Fruit fly (Drosophila melanogaster) whole organism, embryonic: ENCODE data around the gene Sec20.

Source experiments
- BtbVII ChIP-seq: fragments of 200-800 bp; sonication (Bioruptor generic); optimal IDR thresholded peaks from 3 replicates; lab custom pipeline; 2017; ENCODE audit warnings: missing biosample characterization, mild to moderate bottlenecking, missing genetic modification characterization
- CG10147 ChIP-seq: fragments of 200-800 bp; sonication (Bioruptor generic); optimal IDR thresholded peaks from 2 replicates; lab custom pipeline; 2019; ENCODE audit warnings: missing biosample characterization, mild to moderate bottlenecking, missing genetic modification characterization, moderate library complexity
- CG10366 ChIP-seq: fragments of 200-800 bp; sonication (Bioruptor generic); IDR thresholded peaks from 2 replicates; pipeline ENCODE4 v1.3.6; 2022; ENCODE audit warnings: missing biosample characterization, missing genetic modification characterization
- CG10654 ChIP-seq: fragments of 200-800 bp; sonication (Bioruptor generic); optimal IDR thresholded peaks from 2 replicates; lab custom pipeline; 2016; ENCODE audit warnings: missing biosample characterization, missing genetic modification characterization
- CG11085 ChIP-seq: fragments of 200-800 bp; sonication (Bioruptor generic); IDR thresholded peaks from 2 replicates; pipeline ENCODE4 v1.3.6; 2022; ENCODE audit warnings: missing biosample characterization, missing genetic modification characterization
- CG11398 ChIP-seq: fragments of 200-800 bp; sonication (Bioruptor generic); optimal IDR thresholded peaks from 2 replicates; lab custom pipeline; 2016; ENCODE audit warnings: missing biosample characterization, missing genetic modification characterization
- CG12104 ChIP-seq: fragments of 200-800 bp; sonication (Bioruptor generic); optimal IDR thresholded peaks from 3 replicates; lab custom pipeline; 2016; ENCODE audit warnings: missing biosample characterization, missing genetic modification characterization
- CG12942 ChIP-seq: fragments of 200-800 bp; sonication (Bioruptor generic); optimal IDR thresholded peaks from 3 replicates; lab custom pipeline; 2016; ENCODE audit warnings: missing biosample characterization, missing genetic modification characterization
- CG13296 ChIP-seq: fragments of 200-800 bp; sonication (Bioruptor generic); optimal IDR thresholded peaks from 3 replicates; lab custom pipeline; 2018; ENCODE audit warnings: missing biosample characterization, mild to moderate bottlenecking, missing genetic modification characterization
- CG13624 ChIP-seq: fragments of 200-800 bp; sonication (Bioruptor generic); optimal IDR thresholded peaks from 2 replicates; lab custom pipeline; 2016; ENCODE audit warnings: missing biosample characterization, missing genetic modification characterization
- CG14667 ChIP-seq: fragments of 200-800 bp; sonication (Bioruptor generic); IDR thresholded peaks from 2 replicates; pipeline ENCODE4 v1.3.6; 2022; ENCODE audit warnings: missing biosample characterization, missing genetic modification characterization
- CG1529 ChIP-seq: fragments of 200-800 bp; sonication (Bioruptor generic); optimal IDR thresholded peaks from 3 replicates; lab custom pipeline; 2018; ENCODE audit warnings: missing biosample characterization, missing genetic modification characterization
- CG15479 ChIP-seq: fragments of 200-800 bp; sonication (Bioruptor generic); optimal IDR thresholded peaks from 3 replicates; lab custom pipeline; 2019; ENCODE audit warnings: missing biosample characterization, mild to moderate bottlenecking, missing genetic modification characterization, moderate library complexity
- CG17328 ChIP-seq: fragments of 200-800 bp; sonication (Bioruptor generic); IDR thresholded peaks from 2 replicates; pipeline ENCODE4 v1.3.6; 2022; ENCODE audit warnings: missing biosample characterization, missing genetic modification characterization
- CG18599 ChIP-seq: fragments of 200-800 bp; sonication (Bioruptor generic); optimal IDR thresholded peaks from 3 replicates; lab custom pipeline; 2017; ENCODE audit warnings: missing biosample characterization, missing genetic modification characterization, mild to moderate bottlenecking, moderate library complexity, missing genetic modification reagents
- CG43689 ChIP-seq: fragments of 200-800 bp; sonication (Bioruptor generic); IDR thresholded peaks from 2 replicates; pipeline ENCODE4 v1.3.6; 2022; ENCODE audit warnings: missing biosample characterization, missing genetic modification characterization
- CG6689 ChIP-seq: fragments of 200-800 bp; sonication (Bioruptor generic); IDR thresholded peaks from 2 replicates; pipeline ENCODE4 v1.3.6; 2022; ENCODE audit warnings: missing biosample characterization, missing genetic modification characterization
- CG7745 ChIP-seq: fragments of 200-800 bp; sonication (Bioruptor generic); optimal IDR thresholded peaks from 2 replicates; lab custom pipeline; 2018; ENCODE audit warnings: missing biosample characterization, mild to moderate bottlenecking, missing genetic modification characterization, moderate library complexity
- CG7839 ChIP-seq: fragments of 200-800 bp; sonication (Bioruptor generic); optimal IDR thresholded peaks from 3 replicates; lab custom pipeline; 2018; ENCODE audit warnings: missing biosample characterization, mild to moderate bottlenecking, missing genetic modification characterization, moderate library complexity
- CG9817 ChIP-seq: fragments of 200-800 bp; sonication (Bioruptor generic); optimal IDR thresholded peaks from 2 replicates; lab custom pipeline; 2018; ENCODE audit warnings: missing biosample characterization, mild to moderate bottlenecking, missing genetic modification characterization, moderate library complexity
- D ChIP-seq, 2 experiments: fragments of 200-800 bp in 1 of 2; fragments of >200 bp in 1 of 2; sonication (Bioruptor generic) in 1 of 2; optimal IDR thresholded peaks; 2 replicates in 1 of 2; 3 replicates in 1 of 2; lab custom pipeline; 2017; ENCODE audit warnings: mild to moderate bottlenecking in 1 of 2, missing biosample characterization in 1 of 2, missing genetic modification characterization in 1 of 2, missing genetic modification reagents in 1 of 2
- Deaf1 ChIP-seq: fragments of 200-800 bp; optimal IDR thresholded peaks from 3 replicates; lab custom pipeline; 2019; ENCODE audit warnings: missing biosample characterization, mild to moderate bottlenecking, missing genetic modification characterization, moderate library complexity
- Dfd ChIP-seq, 2 experiments: fragments of >200 bp; optimal IDR thresholded peaks; 2 replicates each; lab custom pipeline; 2017; ENCODE audit warnings: missing biosample characterization in 2 of 2, missing genetic modification characterization in 2 of 2
- Eip74EF ChIP-seq, 2 experiments: fragments of 200-800 bp in 1 of 2; fragments of >200 bp in 1 of 2; sonication (Bioruptor generic) in 1 of 2; optimal IDR thresholded peaks; 2 replicates each; lab custom pipeline; 2017 to 2019; ENCODE audit warnings: missing biosample characterization in 2 of 2, missing genetic modification characterization in 2 of 2, mild to moderate bottlenecking in 1 of 2, moderate library complexity in 1 of 2
- H15 ChIP-seq: fragments of 200-800 bp; sonication (Bioruptor generic); IDR thresholded peaks from 3 replicates; pipeline ENCODE4 v1.3.6; 2022; ENCODE audit warnings: missing biosample characterization, missing genetic modification characterization
- H2.0 ChIP-seq: fragments of 200-800 bp; sonication (Bioruptor generic); IDR thresholded peaks from 2 replicates; pipeline ENCODE4 v1.3.6; 2022; ENCODE audit warnings: missing biosample characterization, missing genetic modification characterization
- Lpt ChIP-seq: fragments of >200 bp; optimal IDR thresholded peaks from 2 replicates; lab custom pipeline; 2018; ENCODE audit warnings: missing biosample characterization, missing genetic modification characterization
- Max ChIP-seq: fragments of 200-800 bp; sonication (Bioruptor generic); optimal IDR thresholded peaks from 2 replicates; lab custom pipeline; 2016; ENCODE audit warnings: missing biosample characterization, mild to moderate bottlenecking, missing genetic modification characterization
- Mrtf ChIP-seq: fragments of 200-800 bp; sonication (Bioruptor generic); IDR thresholded peaks from 3 replicates; pipeline ENCODE4 v1.3.6; 2022; ENCODE audit warnings: missing biosample characterization, missing genetic modification characterization
- NFAT ChIP-seq: fragments of 200-800 bp; sonication (Bioruptor generic); IDR thresholded peaks from 2 replicates; pipeline ENCODE4 v1.3.6; 2022; ENCODE audit warnings: missing biosample characterization, missing genetic modification characterization
- NfI ChIP-seq: fragments of 200-800 bp; sonication (Bioruptor generic); optimal IDR thresholded peaks from 3 replicates; lab custom pipeline; 2018; ENCODE audit warnings: missing biosample characterization, mild to moderate bottlenecking, missing genetic modification characterization, moderate library complexity
- Rx ChIP-seq: fragments of 200-800 bp; sonication (Bioruptor generic); IDR thresholded peaks from 2 replicates; pipeline ENCODE4 v1.3.6; 2022; ENCODE audit warnings: missing biosample characterization, missing genetic modification characterization
- ap ChIP-seq: fragments of 200-800 bp; sonication (Bioruptor generic); IDR thresholded peaks from 2 replicates; pipeline ENCODE4 v1.3.6; 2022; ENCODE audit warnings: missing biosample characterization, missing genetic modification characterization
- crp ChIP-seq, 2 experiments: fragments of 200-800 bp; sonication (Bioruptor generic); optimal IDR thresholded peaks; 2 replicates in 1 of 2; 3 replicates in 1 of 2; lab custom pipeline; 2017; ENCODE audit warnings: missing biosample characterization in 2 of 2, missing genetic modification characterization in 2 of 2, mild to moderate bottlenecking in 1 of 2, moderate library complexity in 1 of 2
- eve ChIP-seq, 2 experiments: fragments of >200 bp; optimal IDR thresholded peaks; 2 replicates each; lab custom pipeline; 2017; ENCODE audit warnings: missing biosample characterization in 2 of 2, missing genetic modification characterization in 2 of 2
- ftz-f1 ChIP-seq: fragments of 200-800 bp; sonication (Bioruptor generic); optimal IDR thresholded peaks from 2 replicates; lab custom pipeline; 2016; ENCODE audit warnings: missing biosample characterization, missing genetic modification characterization
- ham ChIP-seq: fragments of 200-800 bp; sonication (Bioruptor generic); IDR thresholded peaks from 2 replicates; pipeline ENCODE4 v1.3.6; 2022; ENCODE audit warnings: missing biosample characterization, missing genetic modification characterization
- her ChIP-seq: fragments of 200-800 bp; sonication (Bioruptor generic); optimal IDR thresholded peaks from 2 replicates; lab custom pipeline; 2016; ENCODE audit warnings: missing biosample characterization, missing genetic modification characterization
- insv ChIP-seq, 2 experiments: fragments of 200-800 bp; sonication (Bioruptor generic); optimal IDR thresholded peaks; 3 replicates each; lab custom pipeline; 2016 to 2018; ENCODE audit warnings: missing biosample characterization in 2 of 2, missing genetic modification characterization in 2 of 2
- oc ChIP-seq: fragments of 200-800 bp; sonication (Bioruptor generic); optimal IDR thresholded peaks from 2 replicates; lab custom pipeline; 2018; ENCODE audit warnings: missing biosample characterization, mild to moderate bottlenecking, missing genetic modification characterization, moderate library complexity
- onecut ChIP-seq: fragments of 200-800 bp; sonication (Bioruptor generic); IDR thresholded peaks from 2 replicates; pipeline ENCODE4 v1.3.6; 2022; ENCODE audit warnings: missing biosample characterization, missing genetic modification characterization
- p53 ChIP-seq: fragments of 200-800 bp; sonication (Bioruptor generic); optimal IDR thresholded peaks from 2 replicates; lab custom pipeline; 2016; ENCODE audit warnings: missing biosample characterization, missing genetic modification characterization
- prd ChIP-seq, 3 experiments: fragments of >200 bp in 2 of 3; fragments of 200-800 bp in 1 of 3; sonication (Bioruptor generic) in 1 of 3; optimal IDR thresholded peaks in 2 of 3; IDR thresholded peaks in 1 of 3; 2 replicates in 2 of 3; 3 replicates in 1 of 3; pipeline versions ENCODE4 v1.3.6 to Lab custom; 2017 to 2022; ENCODE audit warnings: missing biosample characterization in 1 of 3, missing genetic modification characterization in 1 of 3
- rib ChIP-seq: fragments of 200-800 bp; sonication (Bioruptor generic); IDR thresholded peaks from 2 replicates; pipeline ENCODE4 v1.3.6; 2022; ENCODE audit warnings: missing biosample characterization, missing genetic modification characterization
- sens-2 ChIP-seq: fragments of 200-800 bp; sonication (Bioruptor generic); IDR thresholded peaks from 2 replicates; pipeline ENCODE4 v1.3.6; 2022; ENCODE audit warnings: missing biosample characterization, missing genetic modification characterization
- tin ChIP-seq: fragments of 200-800 bp; sonication (Bioruptor generic); optimal IDR thresholded peaks from 3 replicates; lab custom pipeline; 2016; ENCODE audit warnings: missing biosample characterization, missing genetic modification characterization
- zen ChIP-seq: fragments of 200-800 bp; sonication (Bioruptor generic); optimal IDR thresholded peaks from 3 replicates; lab custom pipeline; 2018; ENCODE audit warnings: missing biosample characterization, mild to moderate bottlenecking, missing genetic modification characterization, moderate library complexity

Gene Sec20

DNA sequence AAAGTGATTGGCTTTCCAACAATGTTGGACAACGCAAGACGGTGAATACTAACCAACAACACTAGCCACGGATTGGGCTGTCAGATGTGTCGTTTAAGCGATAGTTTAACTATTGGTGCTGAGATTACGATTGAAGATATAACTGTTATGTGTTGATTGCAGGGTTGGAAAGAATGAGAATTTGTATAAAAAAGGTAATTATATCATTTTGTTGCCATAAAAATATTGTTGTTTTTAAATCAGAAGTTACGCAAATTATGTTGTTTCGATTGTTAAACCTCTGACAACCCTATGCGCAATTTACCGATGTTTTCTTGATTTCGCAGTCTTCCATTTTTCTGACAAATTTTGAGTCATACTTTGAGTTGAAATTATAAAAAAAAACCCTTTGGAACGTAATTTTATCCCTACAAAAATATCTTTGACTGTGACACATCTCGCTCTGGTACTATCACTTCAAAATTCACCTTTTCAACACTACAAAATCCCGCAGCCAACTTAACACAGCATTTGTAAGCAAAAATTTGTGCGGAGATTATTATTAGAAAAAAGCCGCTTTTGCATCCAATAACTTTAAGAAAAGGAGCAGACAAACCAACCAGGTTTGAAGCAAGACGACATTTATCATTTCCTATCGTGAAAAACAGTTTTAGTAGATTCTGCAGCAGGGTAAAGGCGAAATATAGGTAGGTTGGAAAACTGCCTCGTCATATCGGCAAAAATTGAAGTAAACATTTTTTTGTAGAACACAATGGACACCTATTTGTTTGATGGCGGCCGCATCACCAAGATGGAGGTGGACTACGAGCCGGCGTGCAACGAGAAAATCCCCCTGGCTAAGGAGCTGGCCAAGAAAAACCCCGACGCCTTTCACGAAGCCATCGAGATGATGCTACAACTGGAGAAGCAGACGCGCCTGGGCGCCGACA lies 35.0 kb downstream of the Sec20 start, which contains the start of the genes Hat1 and Rpn5 (continued):
- TF ChIP-seq Eip74EF (GFP tag; optimal IDR thresholded peaks at IDR 0.05; lab: Kevin White, UChicago), result peak in 1 of 2 experiments; percentile 4
- TF ChIP-seq CG13296 (GFP tag; lab: Kevin White, UChicago), result peak; percentile 52
- peak; percentile 0 for TF ChIP-seq oc (tag; lab: Kevin White, UChicago)
- TF ChIP-seq Max (GFP tag; lab: Kevin White, UChicago), result peak; percentile 90
- no peak for TF ChIP-seq D (optimal IDR thresholded peaks at IDR 0.05; lab: Kevin White, UChicago)
- TF ChIP-seq D (GFP tag; optimal IDR thresholded peaks at IDR 0.05; lab: Kevin White, UChicago), result peak; percentile 72
- TF ChIP-seq CG15479 (GFP tag; lab: Kevin White, UChicago), result peak; percentile 41
- TF ChIP-seq Lpt (GFP tag; lab: Kevin White, UChicago), result no peak
- TF ChIP-seq CG11085, result peak; percentile 46; the same call in 1 of the 2 replicates
- 0 out of 2 replicates have a peak, but pooled peaks have one; percentile 10 for TF ChIP-seq rib (GFP tag; lab: Robert Waterston, UW)
- peak; percentile 73 for TF ChIP-seq p53 (GFP tag; lab: Kevin White, UChicago)
- TF ChIP-seq CG6689, result peak; percentile 64
- no peak for TF ChIP-seq Mrtf (GFP tag; lab: Robert Waterston, UW)
- peak; percentile 65 for TF ChIP-seq NfI (GFP tag; lab: Kevin White, UChicago)
- TF ChIP-seq eve (GFP tag; optimal IDR thresholded peaks at IDR 0.05; lab: Kevin White, UChicago), result no peak
- TF ChIP-seq CG14667, result peak; percentile 33; the same call in 1 of the 2 replicates
- peak; percentile 88 for TF ChIP-seq CG12942 (GFP tag; lab: Kevin White, UChicago)
- peak; percentile 69 for TF ChIP-seq CG7839 (tag; lab: Kevin White, UChicago)
- TF ChIP-seq tin (GFP tag; lab: Kevin White, UChicago), result peak; percentile 88
- TF ChIP-seq CG10654 (GFP tag; lab: Kevin White, UChicago), result peak; percentile 78
- 0 out of 2 replicates have a peak, but pooled peaks have one; percentile 33 for TF ChIP-seq ham (GFP tag; lab: Robert Waterston, UW)
- peak in 1 of 2 experiments; percentile 53 for TF ChIP-seq insv (GFP tag; optimal IDR thresholded peaks at IDR 0.05; lab: Kevin White, UChicago)
- TF ChIP-seq BtbVII (GFP tag; lab: Kevin White, UChicago), result peak; percentile 60
- TF ChIP-seq CG11398 (GFP tag; lab: Kevin White, UChicago), result peak; percentile 77
- no peak for TF ChIP-seq CG7745 (tag; lab: Kevin White, UChicago)
- peak; percentile 83 for TF ChIP-seq zen (tag; lab: Kevin White, UChicago)
- peak; percentile 12; the same call in 1 of the 2 replicates for TF ChIP-seq onecut (GFP tag; lab: Robert Waterston, UW)
- peak; percentile 56 for TF ChIP-seq CG1529 (GFP tag; lab: Kevin White, UChicago)
- peak; percentile 69 for TF ChIP-seq CG12104 (GFP tag; lab: Kevin White, UChicago)
- TF ChIP-seq CG9817, result peak; percentile 76
- no peak; the same call in 1 of the 2 replicates for TF ChIP-seq Rx (GFP tag; lab: Robert Waterston, UW)
- peak; percentile 59; the same call in 1 of the 2 replicates for TF ChIP-seq NFAT (GFP tag; lab: Robert Waterston, UW)
- TF ChIP-seq sens-2 (GFP tag; lab: Robert Waterston, UW), result no peak
- peak; percentile 37 for TF ChIP-seq Deaf1 (tag; lab: Kevin White, UChicago)
- TF ChIP-seq crp (GFP tag; optimal IDR thresholded peaks at IDR 0.05; lab: Kevin White, UChicago), result peak in 1 of 2 experiments; percentile 51
- peak; percentile 78 for TF ChIP-seq her (GFP tag; lab: Kevin White, UChicago)
- peak; percentile 59 for TF ChIP-seq H2.0 (GFP tag; lab: Robert Waterston, UW)
- TF ChIP-seq CG43689 (GFP tag; lab: Robert Waterston, UW), result no peak
- peak in 1 of 2 experiments; percentile 95 for TF ChIP-seq Dfd (GFP tag; optimal IDR thresholded peaks at IDR 0.05; lab: Kevin White, UChicago)
- peak; percentile 95 for TF ChIP-seq CG13624 (GFP tag; lab: Kevin White, UChicago)
- TF ChIP-seq ap (GFP tag; lab: Robert Waterston, UW), result no peak
- TF ChIP-seq CG18599 (GFP tag; lab: Kevin White, UChicago), result peak; percentile 82
- TF ChIP-seq ftz-f1 (GFP tag; lab: Kevin White, UChicago), result peak; percentile 4
- 0 out of 3 replicates have a peak, but pooled peaks have one; percentile 31 for TF ChIP-seq H15 (GFP tag; lab: Robert Waterston, UW)
- no peak for TF ChIP-seq prd (optimal IDR thresholded peaks at IDR 0.05; lab: Kevin White, UChicago)
- peak; percentile 79; the same call in 2 of the 3 replicates for TF ChIP-seq prd (GFP tag; IDR thresholded peaks at IDR 0.05; lab: Robert Waterston, UW)
- TF ChIP-seq CG17328, result peak; percentile 41; the same call in 1 of the 2 replicates
- TF ChIP-seq CG10147 (GFP tag; lab: Kevin White, UChicago), result peak; percentile 78
- TF ChIP-seq CG10366 (GFP tag; lab: Robert Waterston, UW), result peak; percentile 47
